Fruit fly (Drosophila melanogaster): ENCODE measurements around the gene Tudor-SN.

DNA sequence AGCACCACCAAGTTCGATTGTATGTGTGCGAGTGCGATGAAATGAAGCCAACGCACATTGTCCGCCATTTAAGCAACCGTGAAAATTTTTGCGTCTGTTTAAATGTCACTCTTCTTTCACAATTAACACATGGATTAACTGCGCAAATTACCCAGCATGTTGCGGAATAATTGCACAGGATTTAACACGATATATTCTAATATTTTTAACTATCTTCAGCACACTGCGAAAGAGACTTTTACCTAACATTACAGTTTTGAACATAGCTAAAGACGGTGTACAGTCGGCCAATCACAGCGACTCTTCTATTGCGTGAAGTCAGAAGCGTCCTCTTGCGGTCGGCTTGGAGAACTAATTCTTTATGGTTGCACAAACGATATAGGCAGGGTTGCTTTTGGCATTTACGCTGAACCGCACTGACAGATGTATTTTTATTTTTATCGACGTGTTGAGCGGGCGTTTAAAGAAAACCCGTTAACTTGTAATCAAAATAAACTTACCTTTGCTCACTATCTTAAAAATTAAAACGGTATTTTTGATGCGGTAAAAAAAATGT is 17.5 kb downstream of the Tudor-SN start:
- TF ChIP-seq kay (GFP tag; ENCODE audit: borderline replicate concordance), result no peak
- peak; percentile 47 for TF ChIP-seq Clk (GFP tag; optimal IDR thresholded peaks at IDR 0.05)
- TF ChIP-seq CG11617 (GFP tag; optimal IDR thresholded peaks at IDR 0.05), result peak; percentile 43
- peak; percentile 22 for TF ChIP-seq cic (GFP tag; optimal IDR thresholded peaks at IDR 0.05)
- TF ChIP-seq tj (GFP tag; optimal IDR thresholded peaks at IDR 0.05), result peak; percentile 34
- peak; percentile 34 for TF ChIP-seq pad (GFP tag; optimal IDR thresholded peaks at IDR 0.05)
- TF ChIP-seq CG7045 (GFP tag; optimal IDR thresholded peaks at IDR 0.05), result peak; percentile 18
- TF ChIP-seq toe (GFP tag; optimal IDR thresholded peaks at IDR 0.05), result no peak
- peak; percentile 37 for TF ChIP-seq ovo (GFP tag; optimal IDR thresholded peaks at IDR 0.05)
- TF ChIP-seq CG5204 (GFP tag; optimal IDR thresholded peaks at IDR 0.05), result no peak
- no peak for TF ChIP-seq CG33017 (tag; optimal IDR thresholded peaks at IDR 0.05)
- peak; percentile 68 for TF ChIP-seq Crg-1 (GFP tag; optimal IDR thresholded peaks at IDR 0.05)

All from whole organism, adult.